Worm (Caenorhabditis elegans) whole organism, L1 larva: ENCODE results near the gene F43G6.16.
A peak's percentile ranks its signal among the peaks of the same experiment; 100 is the strongest.

ENCODE experiments used
- C04F5.9 ChIP-seq: sonication (generic microtip); optimal IDR thresholded peaks from 2 replicates; lab custom pipeline; 2016; ENCODE audit warnings: missing genetic modification characterization, missing compliant biosample characterization
- C34B4.2 ChIP-seq: sonication (generic microtip); optimal IDR thresholded peaks from 2 replicates; lab custom pipeline; 2017; ENCODE audit warnings: mild to moderate bottlenecking, missing genetic modification characterization, missing compliant biosample characterization
- F16B12.6 ChIP-seq: fragments of 150-350 bp; optimal IDR thresholded peaks from 2 replicates; lab custom pipeline; 2014; ENCODE audit warnings: missing biosample characterization, missing genetic modification characterization
- Y116A8C.19 ChIP-seq: sonication (generic microtip); optimal IDR thresholded peaks from 2 replicates; lab custom pipeline; 2016; ENCODE audit warnings: missing compliant biosample characterization, missing genetic modification characterization, borderline replicate concordance
- aly-2 ChIP-seq: fragments of 150-350 bp; optimal IDR thresholded peaks from 2 replicates; lab custom pipeline; 2014; ENCODE audit warnings: missing biosample characterization, missing genetic modification characterization
- blmp-1 ChIP-seq: fragments of 150-350 bp; optimal IDR thresholded peaks from 2 replicates; lab custom pipeline; 2014; ENCODE audit warnings: missing biosample characterization, missing genetic modification characterization
- ceh-63 ChIP-seq: fragments of 200-800 bp; sonication (Bioruptor generic); optimal IDR thresholded peaks from 2 replicates; lab custom pipeline; 2018; ENCODE audit warnings: mild to moderate bottlenecking, missing genetic modification characterization, missing compliant biosample characterization
- ceh-8 ChIP-seq: fragments of 200-800 bp; sonication (Bioruptor generic); optimal IDR thresholded peaks from 2 replicates; lab custom pipeline; 2018; ENCODE audit warnings: mild to moderate bottlenecking, missing genetic modification characterization, moderate library complexity, missing compliant biosample characterization
- ceh-88 ChIP-seq: fragments of 200-800 bp; sonication (Bioruptor generic); IDR thresholded peaks from 2 replicates; pipeline ENCODE4 v1.3.6; 2022; ENCODE audit warnings: missing genetic modification characterization, missing compliant biosample characterization
- ceh-90 ChIP-seq: sonication (generic microtip); optimal IDR thresholded peaks from 2 replicates; lab custom pipeline; 2016; ENCODE audit warnings: missing genetic modification characterization, missing compliant biosample characterization
- dpl-1 ChIP-seq, 3 experiments: fragments of 150-350 bp in 2 of 3; sonication (generic microtip) in 1 of 3; optimal IDR thresholded peaks; 2 replicates each; lab custom pipeline; 2014 to 2017; ENCODE audit warnings: missing biosample characterization in 3 of 3, missing genetic modification characterization in 3 of 3, missing genetic modification reagents in 3 of 3
- dsc-1 ChIP-seq: sonication (generic microtip); optimal IDR thresholded peaks from 2 replicates; lab custom pipeline; 2016; ENCODE audit warnings: mild to moderate bottlenecking, missing genetic modification characterization, missing compliant biosample characterization
- efl-3 ChIP-seq: fragments of 200-800 bp; sonication (Bioruptor generic); optimal IDR thresholded peaks from 2 replicates; lab custom pipeline; 2018; ENCODE audit warnings: mild to moderate bottlenecking, missing genetic modification characterization, missing compliant biosample characterization
- egl-27 ChIP-seq, 2 experiments: fragments of 150-350 bp in 1 of 2; sonication (generic microtip); optimal IDR thresholded peaks; 3 replicates each; lab custom pipeline; 2017 to 2018; ENCODE audit warnings: missing biosample characterization in 2 of 2, missing genetic modification characterization in 2 of 2, missing genetic modification reagents in 2 of 2
- elt-2 ChIP-seq: sonication (generic microtip); optimal IDR thresholded peaks from 2 replicates; lab custom pipeline; 2016; ENCODE audit warnings: missing genetic modification characterization, mild to moderate bottlenecking, inconsistent platforms, missing compliant biosample characterization, missing genetic modification reagents
- fkh-10 ChIP-seq: sonication (generic microtip); optimal IDR thresholded peaks from 2 replicates; lab custom pipeline; 2017; ENCODE audit warnings: missing biosample characterization, missing genetic modification reagents, missing genetic modification characterization
- fkh-4 ChIP-seq: sonication (generic microtip); optimal IDR thresholded peaks from 2 replicates; lab custom pipeline; 2016; ENCODE audit warnings: missing compliant biosample characterization, missing genetic modification characterization, borderline replicate concordance
- fos-1 ChIP-seq: fragments of 150-350 bp; optimal IDR thresholded peaks from 2 replicates; lab custom pipeline; 2014; ENCODE audit warnings: missing biosample characterization, missing genetic modification characterization
- grh-1 ChIP-seq: fragments of 200-800 bp; sonication (Bioruptor generic); IDR thresholded peaks from 2 replicates; pipeline ENCODE4 v1.3.6; 2022; ENCODE audit warnings: missing genetic modification reagents, missing genetic modification characterization, missing compliant biosample characterization
- hlh-17 ChIP-seq: fragments of 200-800 bp; sonication (Bioruptor generic); optimal IDR thresholded peaks from 2 replicates; lab custom pipeline; 2018; ENCODE audit warnings: missing genetic modification characterization, mild to moderate bottlenecking, missing compliant biosample characterization, moderate library complexity, borderline replicate concordance
- hlh-4 ChIP-seq: sonication (generic microtip); optimal IDR thresholded peaks from 2 replicates; lab custom pipeline; 2016; ENCODE audit warnings: mild to moderate bottlenecking, missing genetic modification characterization, missing compliant biosample characterization
- hpl-2 ChIP-seq: fragments of 150-350 bp; optimal IDR thresholded peaks from 2 replicates; lab custom pipeline; 2014; ENCODE audit warnings: missing biosample characterization, missing genetic modification reagents, missing genetic modification characterization
- irx-1 ChIP-seq: sonication (generic microtip); optimal IDR thresholded peaks from 2 replicates; lab custom pipeline; 2016; ENCODE audit warnings: missing genetic modification characterization, missing compliant biosample characterization
- isw-1 ChIP-seq: fragments of 200-800 bp; sonication (Bioruptor generic); IDR thresholded peaks from 2 replicates; pipeline ENCODE4 v1.3.6; 2022; ENCODE audit warnings: missing genetic modification characterization, missing compliant biosample characterization
- jun-1 ChIP-seq: fragments of 150-350 bp; optimal IDR thresholded peaks from 2 replicates; lab custom pipeline; 2014; ENCODE audit warnings: missing biosample characterization, missing genetic modification reagents, missing genetic modification characterization
- lin-13 ChIP-seq: fragments of 150-350 bp; optimal IDR thresholded peaks from 2 replicates; lab custom pipeline; 2014; ENCODE audit warnings: missing biosample characterization, missing genetic modification reagents, missing genetic modification characterization
- lin-14 ChIP-seq: fragments of 200-800 bp; sonication (Bioruptor generic); optimal IDR thresholded peaks from 2 replicates; lab custom pipeline; 2018; ENCODE audit warnings: mild to moderate bottlenecking, missing genetic modification characterization, moderate library complexity, missing compliant biosample characterization
- lin-15B ChIP-seq: fragments of 150-350 bp; sonication (generic microtip); optimal IDR thresholded peaks from 3 replicates; lab custom pipeline; 2014; ENCODE audit warnings: missing biosample characterization, missing genetic modification characterization
- lin-35 ChIP-seq, 2 experiments: fragments of 150-350 bp; optimal IDR thresholded peaks; 2 replicates each; lab custom pipeline; 2014; ENCODE audit warnings: missing biosample characterization in 2 of 2, missing genetic modification characterization in 2 of 2, missing genetic modification reagents in 2 of 2
- lin-39 ChIP-seq: fragments of 150-350 bp; optimal IDR thresholded peaks from 2 replicates; lab custom pipeline; 2014; ENCODE audit warnings: missing biosample characterization, missing genetic modification reagents, missing genetic modification characterization
- lir-3 ChIP-seq: sonication (generic microtip); optimal IDR thresholded peaks from 2 replicates; lab custom pipeline; 2016; ENCODE audit warnings: mild to moderate bottlenecking, missing genetic modification characterization, moderate library complexity, missing compliant biosample characterization; ENCODE audit not compliant: poor library complexity
- mab-9 ChIP-seq: fragments of 200-800 bp; sonication (Bioruptor generic); IDR thresholded peaks from 2 replicates; pipeline ENCODE4 v1.3.6; 2022; ENCODE audit warnings: missing genetic modification reagents, missing genetic modification characterization, missing compliant biosample characterization
- mdl-1 ChIP-seq, 2 experiments: fragments of 150-350 bp; optimal IDR thresholded peaks; 2 replicates each; lab custom pipeline; 2014 to 2017; ENCODE audit warnings: missing biosample characterization in 2 of 2, missing genetic modification characterization in 2 of 2, inconsistent platforms in 1 of 2
- mef-2 ChIP-seq: fragments of 150-350 bp; optimal IDR thresholded peaks from 2 replicates; lab custom pipeline; 2014; ENCODE audit warnings: missing biosample characterization, missing genetic modification characterization
- mep-1 ChIP-seq: fragments of 150-350 bp; optimal IDR thresholded peaks from 2 replicates; lab custom pipeline; 2014; ENCODE audit warnings: missing biosample characterization, missing genetic modification characterization
- nhr-12 ChIP-seq: sonication (generic microtip); optimal IDR thresholded peaks from 2 replicates; lab custom pipeline; 2017; ENCODE audit warnings: missing biosample characterization, missing genetic modification characterization
- nhr-28 ChIP-seq: fragments of 150-350 bp; optimal IDR thresholded peaks from 2 replicates; lab custom pipeline; 2014; ENCODE audit warnings: missing biosample characterization, missing genetic modification characterization
- nhr-84 ChIP-seq: sonication (generic microtip); optimal IDR thresholded peaks from 2 replicates; lab custom pipeline; 2017; ENCODE audit warnings: missing biosample characterization, missing genetic modification characterization
- nhr-85 ChIP-seq: sonication (generic microtip); peaks from one replicate; lab custom pipeline; 2016; ENCODE audit warnings: missing genetic modification characterization, inconsistent platforms, missing compliant biosample characterization
- pag-3 ChIP-seq: sonication (generic microtip); optimal IDR thresholded peaks from 2 replicates; lab custom pipeline; 2017; ENCODE audit warnings: missing genetic modification characterization, mild to moderate bottlenecking, missing compliant biosample characterization, antibody characterized with exemption, borderline replicate concordance; ENCODE audit not compliant: insufficient read depth
- pqm-1 ChIP-seq: sonication (generic microtip); optimal IDR thresholded peaks from 3 replicates; lab custom pipeline; 2017; ENCODE audit warnings: missing biosample characterization, missing genetic modification characterization
- skn-1 ChIP-seq: fragments of 150-350 bp; optimal IDR thresholded peaks from 2 replicates; lab custom pipeline; 2014; ENCODE audit warnings: missing biosample characterization, missing genetic modification characterization
- snpc-4 ChIP-seq: fragments of 150-350 bp; optimal IDR thresholded peaks from 2 replicates; lab custom pipeline; 2014; ENCODE audit warnings: missing biosample characterization, missing genetic modification characterization
- snu-23 ChIP-seq: sonication (generic microtip); optimal IDR thresholded peaks from 2 replicates; lab custom pipeline; 2016; ENCODE audit warnings: missing genetic modification characterization, missing compliant biosample characterization
- sptf-1 ChIP-seq: fragments of 150-350 bp; optimal IDR thresholded peaks from 2 replicates; lab custom pipeline; 2014; ENCODE audit warnings: missing biosample characterization, missing genetic modification characterization
- tbx-2 ChIP-seq: sonication (generic microtip); optimal IDR thresholded peaks from 2 replicates; lab custom pipeline; 2016; ENCODE audit warnings: missing genetic modification characterization, missing compliant biosample characterization
- unc-130 ChIP-seq: fragments of 150-350 bp; optimal IDR thresholded peaks from 2 replicates; lab custom pipeline; 2017; ENCODE audit warnings: missing biosample characterization, missing genetic modification characterization, inconsistent platforms
- unc-30 ChIP-seq: sonication (generic microtip); optimal IDR thresholded peaks from 2 replicates; lab custom pipeline; 2017; ENCODE audit warnings: missing biosample characterization, missing genetic modification characterization
- unc-62 ChIP-seq: fragments of 150-350 bp; optimal IDR thresholded peaks from 2 replicates; lab custom pipeline; 2014; ENCODE audit warnings: missing biosample characterization, missing genetic modification reagents, missing genetic modification characterization
- unc-86 ChIP-seq: sonication (generic microtip); optimal IDR thresholded peaks from 2 replicates; lab custom pipeline; 2016; ENCODE audit warnings: missing genetic modification characterization, missing compliant biosample characterization
- xbp-1 ChIP-seq: sonication (generic microtip); optimal IDR thresholded peaks from 2 replicates; lab custom pipeline; 2016; ENCODE audit warnings: missing genetic modification characterization, missing compliant biosample characterization
- zag-1 ChIP-seq: fragments of 150-350 bp; optimal IDR thresholded peaks from 2 replicates; lab custom pipeline; 2014; ENCODE audit warnings: missing biosample characterization, missing genetic modification characterization
- zip-4 ChIP-seq: fragments of 200-800 bp; sonication (Bioruptor generic); optimal IDR thresholded peaks from 2 replicates; lab custom pipeline; 2018; ENCODE audit warnings: mild to moderate bottlenecking, missing genetic modification characterization, moderate library complexity, missing compliant biosample characterization

F43G6.16 gene

DNA sequence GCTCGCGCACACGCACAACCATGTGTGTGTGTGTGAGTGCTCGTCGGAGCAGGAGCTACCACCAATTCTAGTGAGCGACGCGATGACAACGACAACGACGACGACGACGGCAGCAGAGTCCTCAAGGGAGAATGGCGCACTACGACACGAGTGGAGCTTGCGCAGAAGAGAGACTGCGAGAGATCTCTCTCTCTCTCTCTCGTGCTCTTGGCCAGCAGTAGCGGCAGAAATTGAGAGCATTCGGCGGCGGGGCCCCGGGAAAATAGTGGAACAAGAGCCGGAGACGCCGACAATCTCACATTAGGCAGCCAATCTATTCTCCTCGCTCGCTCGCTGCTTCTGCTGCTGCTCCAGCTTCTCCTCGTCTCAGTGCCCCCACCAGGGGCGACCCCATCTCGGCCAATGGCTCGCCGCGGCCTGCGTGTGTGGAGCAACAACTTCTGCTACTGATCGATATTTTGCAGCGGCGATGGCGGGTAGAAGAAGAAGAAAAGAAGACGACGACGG is 35.6 kb downstream of the F43G6.16 start (continued):
- no peak for TF ChIP-seq lin-39 (tag; lab: Kevin White, UChicago)
- TF ChIP-seq mef-2 (tag; lab: Kevin White, UChicago), result peak; percentile 56
- TF ChIP-seq ceh-8, result peak; percentile 89
- TF ChIP-seq unc-130 (tag; lab: Kevin White, UChicago), result no peak
- TF ChIP-seq elt-2, result no peak
- TF ChIP-seq C34B4.2 (tag; lab: Kevin White, UChicago), result no peak
- no peak for TF ChIP-seq fkh-4
- peak; percentile 64 for TF ChIP-seq lin-13
- TF ChIP-seq hlh-17 (GFP tag; lab: Kevin White, UChicago), result no peak
- no peak for TF ChIP-seq lin-15B (tag; lab: Kevin White, UChicago)
- TF ChIP-seq hpl-2 (GFP tag; lab: Kevin White, UChicago), result no peak
- TF ChIP-seq fkh-10 (GFP tag; lab: Kevin White, UChicago), result peak; percentile 71
- TF ChIP-seq xbp-1 (tag; lab: Kevin White, UChicago), result peak; percentile 42
- TF ChIP-seq nhr-85 (tag; lab: Kevin White, UChicago), result no peak
- TF ChIP-seq C04F5.9 (tag; lab: Kevin White, UChicago), result no peak
- peak; percentile 81 for TF ChIP-seq unc-86
- TF ChIP-seq fos-1 (tag; lab: Kevin White, UChicago), result peak; percentile 39
- no peak for TF ChIP-seq pqm-1
- no peak for TF ChIP-seq ceh-63
- peak; percentile 55 for TF ChIP-seq lir-3
- TF ChIP-seq lin-35 (GFP tag; optimal IDR thresholded peaks at IDR 0.05; lab: Kevin White, UChicago), result peak in 1 of 2 experiments; percentile 41
- no peak for TF ChIP-seq nhr-28 (tag; lab: Kevin White, UChicago)
- no peak for TF ChIP-seq ceh-88 (GFP tag; lab: Robert Waterston, UW)
- TF ChIP-seq unc-30 (tag; lab: Kevin White, UChicago), result no peak
- TF ChIP-seq jun-1 (tag; lab: Kevin White, UChicago), result peak; percentile 43
- TF ChIP-seq mep-1 (tag; lab: Kevin White, UChicago), result no peak
- TF ChIP-seq isw-1 (GFP tag; lab: Robert Waterston, UW), result peak; percentile 39
- peak; percentile 33 for TF ChIP-seq skn-1 (tag; lab: Kevin White, UChicago)
- TF ChIP-seq ceh-90 (tag; lab: Kevin White, UChicago), result no peak
- TF ChIP-seq blmp-1 (tag; lab: Kevin White, UChicago), result no peak
- TF ChIP-seq snu-23 (GFP tag; lab: Kevin White, UChicago), result peak; percentile 69
- no peak for TF ChIP-seq Y116A8C.19 (tag; lab: Kevin White, UChicago)
- TF ChIP-seq lin-14 (GFP tag; lab: Kevin White, UChicago), result peak; percentile 93
- no peak for TF ChIP-seq zag-1 (tag; lab: Kevin White, UChicago)
- TF ChIP-seq irx-1 (tag; lab: Kevin White, UChicago), result peak; percentile 46
- no peak for TF ChIP-seq efl-3 (GFP tag; lab: Kevin White, UChicago)
- no peak for TF ChIP-seq aly-2 (tag; lab: Kevin White, UChicago)
- no peak for TF ChIP-seq egl-27 (tag; optimal IDR thresholded peaks at IDR 0.05; lab: Kevin White, UChicago)
- peak; percentile 80 for TF ChIP-seq tbx-2 (tag; lab: Kevin White, UChicago)
- no peak for TF ChIP-seq unc-62 (GFP tag; lab: Kevin White, UChicago)
- TF ChIP-seq F16B12.6 (tag; lab: Kevin White, UChicago), result peak; percentile 0
- TF ChIP-seq nhr-84 (tag; lab: Kevin White, UChicago), result no peak
- no peak for TF ChIP-seq grh-1 (GFP tag; lab: Robert Waterston, UW)
- peak; percentile 71 for TF ChIP-seq dsc-1
- no peak for TF ChIP-seq mdl-1 (tag; optimal IDR thresholded peaks at IDR 0.05; lab: Kevin White, UChicago)
- TF ChIP-seq hlh-4, result no peak
- peak; percentile 42 for TF ChIP-seq snpc-4 (tag; lab: Kevin White, UChicago)
- peak; percentile 34 for TF ChIP-seq zip-4 (GFP tag; lab: Kevin White, UChicago)
- peak; percentile 72 for TF ChIP-seq mab-9
- TF ChIP-seq pag-3 (tag; lab: Kevin White, UChicago), result no peak
- no peak for TF ChIP-seq sptf-1
- TF ChIP-seq dpl-1 (GFP tag; optimal IDR thresholded peaks at IDR 0.05; lab: Kevin White, UChicago), result peak in 1 of 3 experiments; percentile 7
- no peak for TF ChIP-seq nhr-12 (tag; lab: Kevin White, UChicago)
